Fruit fly (Drosophila melanogaster) whole organism: Measurements from ENCODE around the gene Pnn.
A peak's percentile ranks its signal among the peaks of the same experiment; 100 is the strongest.

Experiments used
- CG8478 ChIP-seq: fragments of >200 bp; optimal IDR thresholded peaks from 2 replicates; lab custom pipeline; 2018; ENCODE audit warnings: inconsistent platforms
- Dll ChIP-seq: fragments of >200 bp; optimal IDR thresholded peaks from 2 replicates; lab custom pipeline; 2017
- EcR ChIP-seq, 2 experiments: fragments of >200 bp; optimal IDR thresholded peaks; 2 replicates each; lab custom pipeline; 2017; ENCODE audit warnings: missing biosample characterization in 2 of 2, missing genetic modification characterization in 2 of 2, missing genetic modification reagents in 2 of 2
- pan ChIP-seq: fragments of >200 bp; optimal IDR thresholded peaks from 2 replicates; lab custom pipeline; 2017
- psq ChIP-seq: fragments of >200 bp; optimal IDR thresholded peaks from 2 replicates; lab custom pipeline; 2017
- usp ChIP-seq: fragments of >200 bp; optimal IDR thresholded peaks from 2 replicates; lab custom pipeline; 2017; ENCODE audit warnings: missing biosample characterization, missing genetic modification characterization, mixed read lengths

Pnn gene

DNA sequence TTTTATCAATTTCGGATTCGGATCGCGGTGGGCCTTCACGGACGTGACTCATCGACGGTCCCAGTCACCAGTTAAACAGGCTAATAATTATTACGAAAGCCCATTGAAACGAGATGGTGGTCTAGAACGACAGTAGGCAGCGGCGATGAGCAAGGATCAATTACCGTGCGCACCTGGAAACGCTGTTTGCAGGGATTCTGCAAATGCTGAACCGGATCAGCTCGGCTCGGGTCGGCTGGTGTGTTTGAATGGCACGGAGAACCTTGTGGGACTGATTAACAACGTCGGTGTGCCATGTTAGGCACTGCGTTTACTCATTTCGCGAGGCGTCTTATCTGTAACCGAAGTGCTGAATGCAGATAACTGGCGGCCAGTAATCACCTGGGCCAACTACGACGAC, 33.4 kb downstream of the Pnn start, which contains the start of gene Whamy:
TSS of gene Whamy (minus strand) at position 273 of the 400 bp plus-strand sequence.
- no peak for TF ChIP-seq EcR (GFP tag; optimal IDR thresholded peaks at IDR 0.05; lab: Kevin White, UChicago)
- no peak for TF ChIP-seq usp
- TF ChIP-seq CG8478 (lab: Kevin White, UChicago), result no peak
- TF ChIP-seq pan (lab: Kevin White, UChicago), result no peak
- TF ChIP-seq Dll (lab: Kevin White, UChicago), result no peak
- TF ChIP-seq psq, result no peak

DNA sequence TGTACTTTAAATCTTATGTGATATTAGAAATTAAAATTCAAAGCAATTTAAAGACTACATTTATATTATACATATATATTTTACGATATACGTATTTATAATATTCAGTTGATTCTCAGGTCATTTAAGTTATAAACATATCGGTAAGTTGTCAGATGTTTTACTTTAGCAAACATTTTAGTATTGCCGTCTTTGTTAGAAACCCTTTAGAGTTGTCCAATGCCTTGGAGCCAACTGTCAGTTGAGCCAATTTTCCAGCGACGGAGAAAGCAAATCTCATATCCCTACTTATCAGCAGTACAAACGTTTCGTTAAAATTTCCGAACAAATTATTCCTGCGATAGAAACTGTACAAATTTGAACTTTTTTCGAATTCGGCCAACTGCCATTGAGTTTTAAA, 34.1 kb downstream of the Pnn start, which contains the start of gene topi:
TSS of gene topi (plus strand) at position 301 of the 400 bp plus-strand sequence.
- TF ChIP-seq EcR (GFP tag; optimal IDR thresholded peaks at IDR 0.05; lab: Kevin White, UChicago) (no peak), Dll (lab: Kevin White, UChicago) (no peak), usp (no peak), CG8478 (lab: Kevin White, UChicago) (no peak), psq (no peak), pan (lab: Kevin White, UChicago) (no peak)

DNA sequence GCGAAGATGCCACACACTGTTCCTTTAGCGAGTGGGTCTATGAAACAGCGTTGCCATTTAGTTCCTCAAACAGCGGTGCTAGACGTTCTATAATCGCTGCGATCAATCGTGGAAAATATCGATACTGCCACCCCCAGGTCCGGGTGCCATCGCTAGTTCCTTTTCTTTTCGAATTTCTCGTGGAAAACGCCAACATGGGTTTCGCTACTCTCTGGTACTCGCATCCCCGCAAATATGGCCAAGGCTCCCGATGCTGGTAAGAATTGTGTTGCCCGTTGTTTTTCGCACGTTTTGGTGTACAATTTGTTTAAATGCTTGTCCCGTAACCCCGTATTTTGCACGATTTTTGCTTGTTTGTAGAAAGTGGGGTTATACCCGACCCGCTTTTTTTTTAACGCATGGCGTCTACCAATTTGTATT, 37.3 kb downstream of the Pnn start, which contains the start of gene RpS29:
TSS of gene RpS29 (plus strand) at position 102 of the 420 bp plus-strand sequence.
- TF ChIP-seq CG8478 (lab: Kevin White, UChicago), result no peak
- no peak for TF ChIP-seq EcR (GFP tag; optimal IDR thresholded peaks at IDR 0.05; lab: Kevin White, UChicago)
- no peak for TF ChIP-seq usp
- TF ChIP-seq pan (lab: Kevin White, UChicago), result no peak
- no peak for TF ChIP-seq psq
- no peak for TF ChIP-seq Dll (lab: Kevin White, UChicago)

DNA sequence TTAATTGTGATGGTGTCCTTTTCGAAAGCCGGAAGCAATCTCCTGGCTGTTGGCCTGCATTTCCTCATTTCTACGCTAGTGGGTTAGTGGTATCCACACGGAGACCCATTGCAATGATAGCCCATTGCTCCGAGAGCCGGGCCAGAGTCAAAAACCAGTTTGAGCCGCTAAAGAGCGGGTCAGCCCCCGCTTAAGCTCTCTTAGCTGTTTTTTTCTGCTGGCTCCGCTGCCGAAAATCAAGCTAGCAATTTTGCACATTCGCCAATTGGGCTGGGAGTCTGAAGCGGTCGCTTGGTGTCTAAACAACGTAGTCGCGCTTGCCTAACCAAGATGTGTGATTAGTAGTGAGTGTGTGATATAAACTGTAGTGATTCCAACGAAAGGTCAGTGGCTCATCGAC, 39.1 kb downstream of the Pnn start, which contains the start of gene CG12947:
TSS of gene CG12947 (plus strand) at position 301 of the 400 bp plus-strand sequence.
- TF ChIP-seq psq (no peak), usp (no peak), Dll (lab: Kevin White, UChicago) (no peak), CG8478 (lab: Kevin White, UChicago) (no peak), pan (lab: Kevin White, UChicago) (no peak), EcR (GFP tag; optimal IDR thresholded peaks at IDR 0.05; lab: Kevin White, UChicago) (no peak)

DNA sequence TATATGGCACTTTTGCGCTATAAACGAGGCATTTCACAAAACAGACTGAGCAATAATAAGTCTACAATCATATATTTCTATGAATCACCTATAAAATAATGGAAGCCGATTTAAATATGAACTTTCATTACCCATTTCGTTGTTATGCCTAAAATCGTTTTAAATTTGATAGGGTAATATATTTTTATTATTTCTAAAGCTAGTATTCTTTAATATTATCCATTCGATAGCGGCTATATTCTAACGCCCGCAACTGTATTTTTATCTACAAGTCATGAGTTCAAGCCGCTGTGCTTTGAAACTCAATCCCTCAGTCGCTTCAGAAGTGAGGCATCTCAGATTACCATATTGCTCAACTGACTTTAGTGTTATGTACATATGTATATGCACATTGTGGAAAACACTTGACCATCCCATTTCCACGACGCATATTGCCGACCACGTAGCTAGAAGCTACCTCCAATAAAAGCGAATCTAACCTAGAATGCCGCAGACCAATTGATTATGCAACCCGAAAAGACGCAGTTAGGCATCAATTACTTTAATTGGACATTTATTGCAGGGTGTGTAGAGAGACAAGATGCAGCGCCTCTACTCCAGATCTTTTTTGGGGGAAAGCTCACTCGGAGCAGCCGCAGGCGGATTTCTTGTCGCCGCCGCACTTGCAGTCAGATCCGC, 42.7 kb downstream of the Pnn start:
- TF ChIP-seq Dll (lab: Kevin White, UChicago), result no peak
- no peak for TF ChIP-seq pan (lab: Kevin White, UChicago)
- no peak for TF ChIP-seq CG8478 (lab: Kevin White, UChicago)
- no peak for TF ChIP-seq EcR (GFP tag; optimal IDR thresholded peaks at IDR 0.05; lab: Kevin White, UChicago)
- TF ChIP-seq usp, result no peak
- TF ChIP-seq psq, result no peak

dm6 chr3R:9784341-9785062, 43.8 kb downstream of the Pnn start, which contains the start of the genes MtnA and CG8500:
Gene MtnA, minus strand, starts transcription at chr3R:9784370.
Gene CG8500, plus strand, starts transcription at chr3R:9784653.
- TF ChIP-seq CG8478 (lab: Kevin White, UChicago) (peak; percentile 11), Dll (lab: Kevin White, UChicago) (no peak)

- TF ChIP-seq usp (no peak), EcR (GFP tag; optimal IDR thresholded peaks at IDR 0.05; lab: Kevin White, UChicago) (no peak), CG8478 (lab: Kevin White, UChicago) (no peak), pan (lab: Kevin White, UChicago) (no peak), psq (no peak), Dll (lab: Kevin White, UChicago) (no peak)
These were observed 50.6 kb downstream of the Pnn start, which contains the start of the genes CG12945 and CG8507 for dm6 chr3R:9791177-9791806. Gene CG12945, minus strand, starts transcription at chr3R:9791221. Gene CG8507, plus strand, starts transcription at chr3R:9791483.
